Worm (Caenorhabditis elegans) whole organism, mixed stage, embryonic: Measurements from ENCODE around the gene sri-43.

Experiments used
- ces-1 ChIP-seq: fragments of 150-350 bp; optimal IDR thresholded peaks from 2 replicates; lab custom pipeline; 2014; ENCODE audit warnings: missing biosample characterization, missing genetic modification reagents, missing genetic modification characterization
- elt-1 ChIP-seq: sonication (generic microtip); optimal IDR thresholded peaks from 2 replicates; lab custom pipeline; 2017; ENCODE audit warnings: missing genetic modification characterization, mild to moderate bottlenecking, missing compliant biosample characterization, antibody characterized with exemption, moderate library complexity, borderline replicate concordance; ENCODE audit not compliant: insufficient read depth
- lsy-2 ChIP-seq: fragments of 150-350 bp; optimal IDR thresholded peaks from 2 replicates; lab custom pipeline; 2014; ENCODE audit warnings: missing biosample characterization, missing genetic modification characterization
- nhr-12 ChIP-seq: fragments of 150-350 bp; optimal IDR thresholded peaks from 2 replicates; lab custom pipeline; 2014; ENCODE audit warnings: missing biosample characterization, missing genetic modification characterization
- nhr-28 ChIP-seq: fragments of 150-350 bp; optimal IDR thresholded peaks from 2 replicates; lab custom pipeline; 2014; ENCODE audit warnings: missing biosample characterization, missing genetic modification characterization
- snpc-4 ChIP-seq: fragments of 150-350 bp; optimal IDR thresholded peaks from 2 replicates; lab custom pipeline; 2014; ENCODE audit warnings: missing biosample characterization, missing genetic modification characterization
- tbx-8 ChIP-seq: fragments of 200-800 bp; sonication (Bioruptor generic); optimal IDR thresholded peaks from 2 replicates; lab custom pipeline; 2018; ENCODE audit warnings: mild to moderate bottlenecking, missing genetic modification characterization, moderate library complexity, missing compliant biosample characterization
- unc-39 ChIP-seq: fragments of 150-350 bp; optimal IDR thresholded peaks from 2 replicates; lab custom pipeline; 2014; ENCODE audit warnings: missing biosample characterization, missing genetic modification characterization
- ztf-11 ChIP-seq: fragments of 150-350 bp; optimal IDR thresholded peaks from 2 replicates; lab custom pipeline; 2014; ENCODE audit warnings: missing biosample characterization, missing genetic modification characterization

DNA sequence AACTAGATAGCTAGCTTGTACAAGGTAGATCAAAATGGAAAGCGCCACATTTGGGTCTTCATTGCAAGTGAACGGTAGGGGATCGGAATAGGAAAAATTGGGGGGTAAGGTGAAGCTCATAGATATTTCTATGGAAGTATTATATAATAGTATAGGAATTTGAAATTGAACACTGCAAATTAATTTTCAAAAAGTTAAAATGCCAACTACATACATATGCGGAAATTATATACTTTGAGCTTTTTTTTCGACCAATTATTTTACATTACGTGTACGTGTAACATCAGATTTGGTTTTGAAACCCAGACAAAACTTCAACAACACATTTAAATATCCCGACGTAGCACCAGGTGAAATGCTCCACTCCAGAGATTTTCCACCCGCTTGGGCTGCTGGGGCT, 48.4 kb downstream of the sri-43 start, which contains the start of gene srg-23:
- TF ChIP-seq lsy-2 (tag; lab: Kevin White, UChicago) (no peak), unc-39 (tag; lab: Kevin White, UChicago) (no peak), elt-1 (tag; lab: Kevin White, UChicago) (no peak), ces-1 (GFP tag; lab: Kevin White, UChicago) (no peak), tbx-8 (GFP tag; lab: Kevin White, UChicago) (no peak), snpc-4 (tag; lab: Kevin White, UChicago) (no peak), nhr-28 (no peak), ztf-11 (tag; lab: Kevin White, UChicago) (no peak), nhr-12 (tag; lab: Kevin White, UChicago) (no peak)
